Worm (Caenorhabditis elegans) whole organism, L3 larva: ENCODE measurements around the gene F31A3.3.

Experiments
- aly-2 ChIP-seq: fragments of 150-350 bp; optimal IDR thresholded peaks from 2 replicates; lab custom pipeline; 2014; ENCODE audit warnings: missing biosample characterization, missing genetic modification characterization
- ceh-9 ChIP-seq: sonication (generic microtip); optimal IDR thresholded peaks from 2 replicates; lab custom pipeline; 2018; ENCODE audit warnings: missing biosample characterization, missing genetic modification characterization
- elt-1 ChIP-seq: fragments of 150-350 bp; optimal IDR thresholded peaks from 2 replicates; lab custom pipeline; 2014; ENCODE audit warnings: missing biosample characterization, missing genetic modification characterization
- elt-2 ChIP-seq: sonication (generic microtip); optimal IDR thresholded peaks from 2 replicates; lab custom pipeline; 2016; ENCODE audit warnings: missing genetic modification reagents, mild to moderate bottlenecking, missing genetic modification characterization, missing compliant biosample characterization
- fos-1 ChIP-seq: fragments of 150-350 bp; optimal IDR thresholded peaks from 2 replicates; lab custom pipeline; 2014; ENCODE audit warnings: missing biosample characterization, missing genetic modification characterization
- lin-39 ChIP-seq: fragments of 150-350 bp; optimal IDR thresholded peaks from 2 replicates; lab custom pipeline; 2018; ENCODE audit warnings: missing biosample characterization, missing genetic modification reagents, missing genetic modification characterization
- mdl-1 ChIP-seq: fragments of 150-350 bp; optimal IDR thresholded peaks from 2 replicates; lab custom pipeline; 2014; ENCODE audit warnings: missing biosample characterization, missing genetic modification characterization
- nfya-1 ChIP-seq: sonication (generic microtip); optimal IDR thresholded peaks from 2 replicates; lab custom pipeline; 2017; ENCODE audit warnings: missing genetic modification characterization, mild to moderate bottlenecking, missing compliant biosample characterization, antibody characterized with exemption, moderate library complexity; ENCODE audit not compliant: insufficient read depth
- nhr-12 ChIP-seq: fragments of 150-350 bp; optimal IDR thresholded peaks from 2 replicates; lab custom pipeline; 2014; ENCODE audit warnings: missing biosample characterization, missing genetic modification characterization
- nhr-23 ChIP-seq: fragments of 150-350 bp; optimal IDR thresholded peaks from 2 replicates; lab custom pipeline; 2014; ENCODE audit warnings: missing biosample characterization, missing genetic modification reagents, missing genetic modification characterization
- nhr-67 ChIP-seq: fragments of 150-350 bp; optimal IDR thresholded peaks from 2 replicates; lab custom pipeline; 2014; ENCODE audit warnings: missing biosample characterization, missing genetic modification characterization
- pha-4 ChIP-seq: fragments of 150-350 bp; optimal IDR thresholded peaks from 2 replicates; lab custom pipeline; 2014; ENCODE audit warnings: missing biosample characterization, missing genetic modification reagents, missing genetic modification characterization
- pqm-1 ChIP-seq: fragments of 150-350 bp; optimal IDR thresholded peaks from 2 replicates; lab custom pipeline; 2017; ENCODE audit warnings: missing biosample characterization, missing genetic modification characterization, inconsistent platforms
- sea-2 ChIP-seq: fragments of 150-350 bp; sonication (generic microtip); optimal IDR thresholded peaks from 4 replicates; lab custom pipeline; 2014; ENCODE audit warnings: missing biosample characterization, missing genetic modification reagents, missing genetic modification characterization
- tbx-2 ChIP-seq: sonication (generic microtip); optimal IDR thresholded peaks from 2 replicates; lab custom pipeline; 2016; ENCODE audit warnings: mild to moderate bottlenecking, missing genetic modification characterization, missing compliant biosample characterization

F31A3.3 gene

ce11 chrX:17504447-17504846, 29.4 kb downstream of the F31A3.3 start:
- TF ChIP-seq pqm-1 (peak; percentile 42), nfya-1 (peak; percentile 13), sea-2 (GFP tag; lab: Kevin White, UChicago) (no peak), aly-2 (tag; lab: Kevin White, UChicago) (no peak), lin-39 (peak; percentile 44), fos-1 (tag; lab: Kevin White, UChicago) (no peak), elt-2 (tag; lab: Kevin White, UChicago) (peak; percentile 51), nhr-23 (no peak), mdl-1 (tag; lab: Kevin White, UChicago) (no peak)

DNA sequence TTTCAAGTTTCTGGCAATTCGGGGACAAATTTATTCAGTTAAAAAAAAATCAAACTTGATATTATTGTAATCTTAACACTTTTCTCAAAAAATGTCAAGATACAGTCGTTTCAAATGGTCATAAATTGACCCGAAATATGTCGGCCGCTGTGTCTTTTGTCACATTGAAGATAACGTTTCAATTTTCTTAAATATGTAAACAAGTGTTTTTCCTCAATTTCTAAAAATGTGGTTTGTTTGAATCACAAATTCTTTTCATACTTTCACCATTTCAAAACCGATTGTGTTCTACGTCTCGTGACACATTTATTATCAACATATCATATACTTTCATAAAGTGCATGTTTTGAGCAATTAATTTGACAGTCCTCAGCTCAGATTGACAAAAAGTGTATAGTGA, 31.6 kb downstream of the F31A3.3 start:
- TF ChIP-seq pha-4 (tag; lab: Kevin White, UChicago), result peak; percentile 40
- no peak for TF ChIP-seq nhr-12 (tag; lab: Kevin White, UChicago)
- TF ChIP-seq tbx-2 (tag; lab: Kevin White, UChicago), result no peak
- TF ChIP-seq pqm-1, result peak; percentile 76
- TF ChIP-seq elt-2 (tag; lab: Kevin White, UChicago), result peak; percentile 48

DNA sequence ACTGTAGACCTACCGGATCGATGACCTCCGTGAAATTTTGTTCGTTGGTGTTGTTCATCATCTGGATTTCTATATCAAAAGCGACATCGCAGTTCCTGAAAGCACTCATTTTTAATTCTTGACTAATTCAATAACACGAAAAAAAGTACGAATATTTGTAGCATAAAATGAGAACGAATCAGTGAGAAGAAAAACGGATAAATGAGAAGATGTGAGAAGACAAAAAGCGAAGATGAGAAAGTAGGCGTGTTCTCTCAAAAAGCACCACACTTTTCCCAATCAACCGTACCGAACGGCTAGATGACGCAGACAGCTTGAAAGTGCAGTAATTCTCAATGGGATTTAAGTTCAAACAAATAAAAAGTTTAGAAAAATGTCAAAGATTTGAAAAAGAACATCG, 47.1 kb downstream of the F31A3.3 start, which contains the start of gene npr-24:
Gene npr-24 (minus strand): TSS at position 101 of the 400 bp plus-strand sequence.
- TF ChIP-seq nhr-12 (tag; lab: Kevin White, UChicago), result no peak
- TF ChIP-seq ceh-9, result no peak
- TF ChIP-seq nhr-67 (tag; lab: Kevin White, UChicago), result no peak
- no peak for TF ChIP-seq elt-1 (tag; lab: Kevin White, UChicago)
- TF ChIP-seq pha-4 (tag; lab: Kevin White, UChicago), result no peak
